Worm (Caenorhabditis elegans): ENCODE measurements around the gene Y67A10A.11.

Gene Y67A10A.11

ce11 chrIV:14321655-14322054 is 18.1 kb upstream of the Y67A10A.11 start, which contains the start of gene fbxa-126:
Gene fbxa-126, minus strand, starts transcription at chrIV:14321755.
- TF ChIP-seq lsy-2 (tag; optimal IDR thresholded peaks at IDR 0.05), result no peak

ce11 chrIV:14326283-14326682 is 13.5 kb upstream of the Y67A10A.11 start, which contains the start of gene fbxa-83:
Gene fbxa-83, minus strand, starts transcription at chrIV:14326383.
- TF ChIP-seq nhr-2 (tag; optimal IDR thresholded peaks at IDR 0.05), result no peak

ce11 chrIV:14326694-14327298 is 13.0 kb upstream of the Y67A10A.11 start:
- peak; percentile 64 for TF ChIP-seq unc-120 (tag; optimal IDR thresholded peaks at IDR 0.05; ENCODE audit: poor library complexity, severe bottlenecking)
- TF ChIP-seq sptf-1 (tag; optimal IDR thresholded peaks at IDR 0.05), result peak; percentile 39
- peak; percentile 26 for TF ChIP-seq drap-1 (GFP tag; optimal IDR thresholded peaks at IDR 0.05)
- no peak for TF ChIP-seq ztf-11 (tag; optimal IDR thresholded peaks at IDR 0.05)

ce11 chrIV:14334359-14334758 is 5.4 kb upstream of the Y67A10A.11 start, which contains the start of gene Y67A10A.3:
Gene Y67A10A.3, minus strand, starts transcription at chrIV:14334459.
- TF ChIP-seq drap-1 (GFP tag; optimal IDR thresholded peaks at IDR 0.05) (no peak), zip-8 (tag; optimal IDR thresholded peaks at IDR 0.05) (no peak), ceh-83 (GFP tag; optimal IDR thresholded peaks at IDR 0.05) (no peak), unc-39 (tag; optimal IDR thresholded peaks at IDR 0.05) (no peak), nhr-237 (tag; optimal IDR thresholded peaks at IDR 0.05) (no peak), lsy-2 (tag; optimal IDR thresholded peaks at IDR 0.05) (no peak), mep-1 (tag; optimal IDR thresholded peaks at IDR 0.05) (no peak), mls-2 (tag; optimal IDR thresholded peaks at IDR 0.05) (no peak), sptf-1 (tag; optimal IDR thresholded peaks at IDR 0.05) (no peak), hlh-1 (tag; optimal IDR thresholded peaks at IDR 0.05) (no peak), flh-1 (GFP tag; optimal IDR thresholded peaks at IDR 0.05) (no peak), cnd-1 (tag; optimal IDR thresholded peaks at IDR 0.05) (no peak), tbx-8 (GFP tag; optimal IDR thresholded peaks at IDR 0.05) (no peak), unc-62 (GFP tag; optimal IDR thresholded peaks at IDR 0.05) (no peak), blmp-1 (tag; optimal IDR thresholded peaks at IDR 0.05) (no peak), pha-4 (tag; optimal IDR thresholded peaks at IDR 0.05) (no peak), ces-1 (GFP tag; optimal IDR thresholded peaks at IDR 0.05) (no peak), lin-32 (GFP tag; optimal IDR thresholded peaks at IDR 0.05) (no peak)

- TF ChIP-seq drap-1 (GFP tag; optimal IDR thresholded peaks at IDR 0.05), result no peak
- no peak for TF ChIP-seq hlh-1 (tag; optimal IDR thresholded peaks at IDR 0.05)
- TF ChIP-seq ceh-39 (tag; optimal IDR thresholded peaks at IDR 0.05), result no peak
- no peak for TF ChIP-seq lin-32 (GFP tag; optimal IDR thresholded peaks at IDR 0.05)
- no peak for TF ChIP-seq M03D4.4 (tag; optimal IDR thresholded peaks at IDR 0.05)
- TF ChIP-seq lsy-2 (tag; optimal IDR thresholded peaks at IDR 0.05), result no peak
- TF ChIP-seq sem-2 (GFP tag; optimal IDR thresholded peaks at IDR 0.05), result no peak
- TF ChIP-seq tbx-8 (GFP tag; optimal IDR thresholded peaks at IDR 0.05), result no peak
- no peak for TF ChIP-seq flh-1 (GFP tag; optimal IDR thresholded peaks at IDR 0.05)
- TF ChIP-seq unc-39 (tag; optimal IDR thresholded peaks at IDR 0.05), result no peak
- TF ChIP-seq cnd-1 (tag; optimal IDR thresholded peaks at IDR 0.05), result no peak
- TF ChIP-seq ztf-11 (tag; optimal IDR thresholded peaks at IDR 0.05), result no peak
- no peak for TF ChIP-seq nhr-76 (tag; optimal IDR thresholded peaks at IDR 0.05)
- TF ChIP-seq ces-1 (GFP tag; optimal IDR thresholded peaks at IDR 0.05), result no peak
- no peak for TF ChIP-seq zip-8 (tag; optimal IDR thresholded peaks at IDR 0.05)
- no peak for TF ChIP-seq lin-13 (tag; optimal IDR thresholded peaks at IDR 0.05)
- no peak for TF ChIP-seq ceh-43 (GFP tag; optimal IDR thresholded peaks at IDR 0.05)
- no peak for TF ChIP-seq pha-4 (tag; optimal IDR thresholded peaks at IDR 0.05)
Observed at ce11 chrIV:14335768-14336167, 4.0 kb upstream of the Y67A10A.11 start.

DNA sequence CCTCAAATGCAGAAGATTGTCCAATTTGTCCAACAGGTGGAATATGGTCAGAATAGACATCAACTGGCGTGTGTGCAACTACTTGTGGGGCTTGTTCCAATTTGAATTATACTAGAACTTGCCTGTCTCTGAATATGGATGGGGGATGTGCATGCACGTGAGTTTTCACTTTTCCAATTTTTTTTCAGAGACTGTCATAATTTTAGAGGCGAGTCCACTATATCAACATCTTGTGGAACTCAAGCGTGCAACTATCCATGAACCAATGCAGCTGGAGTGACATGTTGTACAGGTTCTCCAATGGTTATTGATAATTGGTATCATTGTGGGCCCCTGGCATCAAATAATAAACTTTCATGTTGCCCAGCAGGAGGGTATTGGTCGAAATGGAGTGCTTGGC is 2.0 kb upstream of the Y67A10A.11 start, which contains the start of gene Y67A10A.2:
TSS of gene Y67A10A.2 (plus strand) at position 301 of the 400 bp plus-strand sequence.
- no peak for TF ChIP-seq elt-1 (tag; optimal IDR thresholded peaks at IDR 0.05; ENCODE audit: borderline replicate concordance, insufficient read depth)
- TF ChIP-seq M03D4.4 (tag; optimal IDR thresholded peaks at IDR 0.05), result no peak
- TF ChIP-seq mep-1 (tag; optimal IDR thresholded peaks at IDR 0.05), result no peak
- no peak for TF ChIP-seq lsy-2 (tag; optimal IDR thresholded peaks at IDR 0.05)
- no peak for TF ChIP-seq tbx-8 (GFP tag; optimal IDR thresholded peaks at IDR 0.05)
- no peak for TF ChIP-seq blmp-1 (tag; optimal IDR thresholded peaks at IDR 0.05)
- TF ChIP-seq unc-62 (GFP tag; optimal IDR thresholded peaks at IDR 0.05), result no peak
- no peak for TF ChIP-seq unc-39 (tag; optimal IDR thresholded peaks at IDR 0.05)
- TF ChIP-seq ham-2 (GFP tag; optimal IDR thresholded peaks at IDR 0.05), result no peak
- no peak for TF ChIP-seq snpc-4 (tag; optimal IDR thresholded peaks at IDR 0.05)
- TF ChIP-seq nhr-76 (tag; optimal IDR thresholded peaks at IDR 0.05), result no peak
- TF ChIP-seq nhr-12 (tag; optimal IDR thresholded peaks at IDR 0.05), result no peak
- TF ChIP-seq nhr-28 (tag; optimal IDR thresholded peaks at IDR 0.05), result no peak
- TF ChIP-seq mls-2 (tag; optimal IDR thresholded peaks at IDR 0.05), result no peak
- TF ChIP-seq cnd-1 (tag; optimal IDR thresholded peaks at IDR 0.05), result no peak
- no peak for TF ChIP-seq mab-5 (tag; optimal IDR thresholded peaks at IDR 0.05)
- TF ChIP-seq drap-1 (GFP tag; optimal IDR thresholded peaks at IDR 0.05), result no peak
- no peak for TF ChIP-seq ceh-83 (GFP tag; optimal IDR thresholded peaks at IDR 0.05)

Measured in whole organism, mixed stage, embryonic.